Fruit fly (Drosophila melanogaster) whole organism, prepupa: ENCODE measurements around the gene CG45049.

ENCODE experiments used
- Blimp-1 ChIP-seq: fragments of 200-800 bp; sonication (Bioruptor generic); optimal IDR thresholded peaks from 3 replicates; lab custom pipeline; 2017; ENCODE audit warnings: missing biosample characterization, missing genetic modification characterization, mild to moderate bottlenecking, moderate library complexity, missing genetic modification reagents
- CG10631 ChIP-seq: fragments of 200-800 bp; sonication (Bioruptor generic); optimal IDR thresholded peaks from 2 replicates; lab custom pipeline; 2016; ENCODE audit warnings: missing biosample characterization, missing genetic modification characterization
- CG10669 ChIP-seq: fragments of 200-800 bp; sonication (Bioruptor generic); optimal IDR thresholded peaks from 3 replicates; lab custom pipeline; 2018; ENCODE audit warnings: missing biosample characterization, mild to moderate bottlenecking, missing genetic modification characterization, moderate library complexity
- CG11294 ChIP-seq: fragments of 200-800 bp; sonication (Bioruptor generic); IDR thresholded peaks from 2 replicates; pipeline ENCODE4 v1.3.6; 2022; ENCODE audit warnings: missing biosample characterization, missing genetic modification characterization
- CG11762 ChIP-seq: fragments of 200-800 bp; sonication (Bioruptor generic); optimal IDR thresholded peaks from 3 replicates; lab custom pipeline; 2016; ENCODE audit warnings: missing biosample characterization, missing genetic modification characterization; ENCODE audit not compliant: insufficient read depth
- CG15336 ChIP-seq: fragments of 200-800 bp; sonication (Bioruptor generic); IDR thresholded peaks from 2 replicates; pipeline ENCODE4 v1.3.6; 2022; ENCODE audit warnings: missing biosample characterization, missing genetic modification characterization
- CG1621 ChIP-seq: fragments of 200-800 bp; sonication (Bioruptor generic); optimal IDR thresholded peaks from 3 replicates; lab custom pipeline; 2018; ENCODE audit warnings: missing biosample characterization, mild to moderate bottlenecking, missing genetic modification characterization
- CG16779 ChIP-seq: fragments of 200-800 bp; sonication (Bioruptor generic); optimal IDR thresholded peaks from 3 replicates; lab custom pipeline; 2017; ENCODE audit warnings: missing biosample characterization, mild to moderate bottlenecking, missing genetic modification characterization
- CG31627 ChIP-seq: fragments of 200-800 bp; sonication (Bioruptor generic); optimal IDR thresholded peaks from 3 replicates; lab custom pipeline; 2016; ENCODE audit warnings: missing biosample characterization, missing genetic modification characterization
- CG32006 ChIP-seq: fragments of 200-800 bp; sonication (Bioruptor generic); optimal IDR thresholded peaks from 3 replicates; lab custom pipeline; 2017; ENCODE audit warnings: missing biosample characterization, mild to moderate bottlenecking, missing genetic modification characterization
- CG34406 ChIP-seq: fragments of 200-800 bp; sonication (Bioruptor generic); optimal IDR thresholded peaks from 3 replicates; lab custom pipeline; 2016; ENCODE audit warnings: missing biosample characterization, missing genetic modification characterization
- CG3919 ChIP-seq: fragments of 200-800 bp; sonication (Bioruptor generic); optimal IDR thresholded peaks from 3 replicates; lab custom pipeline; 2016; ENCODE audit warnings: missing biosample characterization, missing genetic modification characterization
- CG4318 ChIP-seq: fragments of 200-800 bp; sonication (Bioruptor generic); optimal IDR thresholded peaks from 3 replicates; lab custom pipeline; 2017; ENCODE audit warnings: missing biosample characterization, mild to moderate bottlenecking, missing genetic modification characterization
- CG6163 ChIP-seq: fragments of 200-800 bp; sonication (Bioruptor generic); IDR thresholded peaks from 3 replicates; pipeline ENCODE4 v1.3.6; 2022; ENCODE audit warnings: missing biosample characterization, missing genetic modification characterization
- CG6276 ChIP-seq: fragments of 200-800 bp; sonication (Bioruptor generic); optimal IDR thresholded peaks from 2 replicates; lab custom pipeline; 2017; ENCODE audit warnings: missing biosample characterization, mild to moderate bottlenecking, missing genetic modification characterization
- CG6792 ChIP-seq: fragments of 200-800 bp; sonication (Bioruptor generic); optimal IDR thresholded peaks from 3 replicates; lab custom pipeline; 2016; ENCODE audit warnings: missing biosample characterization, missing genetic modification characterization
- CG6808 ChIP-seq: fragments of 200-800 bp; sonication (Bioruptor generic); optimal IDR thresholded peaks from 3 replicates; lab custom pipeline; 2017; ENCODE audit warnings: missing biosample characterization, missing genetic modification characterization, mild to moderate bottlenecking, moderate library complexity, missing genetic modification reagents
- CG6854 ChIP-seq: fragments of 200-800 bp; sonication (Bioruptor generic); optimal IDR thresholded peaks from 2 replicates; lab custom pipeline; 2017; ENCODE audit warnings: missing biosample characterization, mild to moderate bottlenecking, missing genetic modification characterization
- CG7368 ChIP-seq: fragments of 200-800 bp; sonication (Bioruptor generic); optimal IDR thresholded peaks from 3 replicates; lab custom pipeline; 2016; ENCODE audit warnings: missing biosample characterization, missing genetic modification characterization
- CG8119 ChIP-seq: fragments of 200-800 bp; sonication (Bioruptor generic); IDR thresholded peaks from 3 replicates; pipeline ENCODE4 v1.3.6; 2022; ENCODE audit warnings: missing biosample characterization, missing genetic modification characterization
- CG8319 ChIP-seq: fragments of 200-800 bp; sonication (Bioruptor generic); optimal IDR thresholded peaks from 3 replicates; lab custom pipeline; 2016; ENCODE audit warnings: missing biosample characterization, missing genetic modification characterization
- CG8632 ChIP-seq: fragments of 200-800 bp; sonication (Bioruptor generic); optimal IDR thresholded peaks from 3 replicates; lab custom pipeline; 2016; ENCODE audit warnings: missing biosample characterization, missing genetic modification characterization
- CG9139 ChIP-seq: fragments of 200-800 bp; sonication (Bioruptor generic); optimal IDR thresholded peaks from 3 replicates; lab custom pipeline; 2017; ENCODE audit warnings: missing biosample characterization, mild to moderate bottlenecking, missing genetic modification characterization
- Eip75B ChIP-seq: fragments of 200-800 bp; sonication (Bioruptor generic); optimal IDR thresholded peaks from 3 replicates; lab custom pipeline; 2016; ENCODE audit warnings: missing biosample characterization, missing genetic modification characterization
- Eip78C ChIP-seq: fragments of 200-800 bp; sonication (Bioruptor generic); peaks from one replicate; lab custom pipeline; 2016; ENCODE audit warnings: missing biosample characterization, missing genetic modification characterization
- Eip93F ChIP-seq: fragments of 200-800 bp; sonication (Bioruptor generic); optimal IDR thresholded peaks from 2 replicates; lab custom pipeline; 2016; ENCODE audit warnings: missing biosample characterization, mild to moderate bottlenecking, missing genetic modification characterization
- Ets21C ChIP-seq: fragments of 200-800 bp; sonication (Bioruptor generic); optimal IDR thresholded peaks from 3 replicates; lab custom pipeline; 2016; ENCODE audit warnings: missing biosample characterization, missing genetic modification characterization
- Ets96B ChIP-seq: fragments of 200-800 bp; optimal IDR thresholded peaks from 2 replicates; lab custom pipeline; 2019; ENCODE audit warnings: missing biosample characterization, mild to moderate bottlenecking, missing genetic modification characterization, moderate library complexity
- Hr38 ChIP-seq: sonication (Bioruptor generic); optimal IDR thresholded peaks from 2 replicates; lab custom pipeline; 2016; ENCODE audit warnings: missing biosample characterization, missing genetic modification characterization
- Hr39 ChIP-seq: fragments of 200-800 bp; sonication (Bioruptor generic); optimal IDR thresholded peaks from 2 replicates; lab custom pipeline; 2016; ENCODE audit warnings: missing biosample characterization, missing genetic modification characterization
- Hr4 ChIP-seq: fragments of 200-800 bp; sonication (Bioruptor generic); optimal IDR thresholded peaks from 3 replicates; lab custom pipeline; 2016; ENCODE audit warnings: missing biosample characterization, missing genetic modification characterization
- Lpt ChIP-seq: fragments of 200-800 bp; sonication (Bioruptor generic); optimal IDR thresholded peaks from 3 replicates; lab custom pipeline; 2016; ENCODE audit warnings: missing biosample characterization, missing genetic modification characterization
- OdsH ChIP-seq: fragments of 200-800 bp; sonication (Bioruptor generic); optimal IDR thresholded peaks from 3 replicates; lab custom pipeline; 2016; ENCODE audit warnings: missing biosample characterization, missing genetic modification characterization
- Smox ChIP-seq: fragments of 200-800 bp; sonication (Bioruptor generic); optimal IDR thresholded peaks from 3 replicates; lab custom pipeline; 2016; ENCODE audit warnings: missing biosample characterization, missing genetic modification characterization
- Sox102F ChIP-seq: fragments of 200-800 bp; sonication (Bioruptor generic); optimal IDR thresholded peaks from 2 replicates; lab custom pipeline; 2016; ENCODE audit warnings: missing biosample characterization, mild to moderate bottlenecking, missing genetic modification characterization
- Sox14 ChIP-seq: fragments of 200-800 bp; sonication (Bioruptor generic); optimal IDR thresholded peaks from 3 replicates; lab custom pipeline; 2016; ENCODE audit warnings: missing biosample characterization, missing genetic modification characterization
- Sox15 ChIP-seq: fragments of 200-800 bp; sonication (Bioruptor generic); optimal IDR thresholded peaks from 3 replicates; lab custom pipeline; 2016; ENCODE audit warnings: missing biosample characterization, missing genetic modification characterization
- achi ChIP-seq: fragments of 200-800 bp; sonication (Bioruptor generic); optimal IDR thresholded peaks from 3 replicates; lab custom pipeline; 2016; ENCODE audit warnings: missing biosample characterization, missing genetic modification characterization
- acj6 ChIP-seq: fragments of 200-800 bp; sonication (Bioruptor generic); optimal IDR thresholded peaks from 3 replicates; lab custom pipeline; 2016; ENCODE audit warnings: missing biosample characterization, missing genetic modification characterization
- cyc ChIP-seq: fragments of 200-800 bp; sonication (Bioruptor generic); optimal IDR thresholded peaks from 3 replicates; lab custom pipeline; 2016; ENCODE audit warnings: missing biosample characterization, missing genetic modification characterization
- eg ChIP-seq: fragments of 200-800 bp; sonication (Bioruptor generic); IDR thresholded peaks from 3 replicates; pipeline ENCODE4 v1.3.6; 2022; ENCODE audit warnings: missing biosample characterization, missing genetic modification characterization
- esn ChIP-seq: fragments of 200-800 bp; sonication (Bioruptor generic); optimal IDR thresholded peaks from 2 replicates; lab custom pipeline; 2016; ENCODE audit warnings: missing biosample characterization, mild to moderate bottlenecking, missing genetic modification characterization, moderate library complexity
- fd59A ChIP-seq: fragments of 200-800 bp; sonication (Bioruptor generic); optimal IDR thresholded peaks from 2 replicates; lab custom pipeline; 2017; ENCODE audit warnings: missing biosample characterization, mild to moderate bottlenecking, missing genetic modification characterization, missing genetic modification reagents
- fd85E ChIP-seq: fragments of 200-800 bp; sonication (Bioruptor generic); optimal IDR thresholded peaks from 3 replicates; lab custom pipeline; 2016; ENCODE audit warnings: missing biosample characterization, missing genetic modification characterization
- fkh ChIP-seq: fragments of 200-800 bp; sonication (Bioruptor generic); optimal IDR thresholded peaks from 3 replicates; lab custom pipeline; 2017; ENCODE audit warnings: missing biosample characterization, mild to moderate bottlenecking, missing genetic modification characterization, moderate library complexity
- lz ChIP-seq: fragments of 200-800 bp; sonication (Bioruptor generic); optimal IDR thresholded peaks from 3 replicates; lab custom pipeline; 2016; ENCODE audit warnings: missing biosample characterization, missing genetic modification characterization
- pdm3 ChIP-seq: fragments of 200-800 bp; sonication (Bioruptor generic); optimal IDR thresholded peaks from 3 replicates; lab custom pipeline; 2016; ENCODE audit warnings: missing biosample characterization, missing genetic modification characterization
- salr ChIP-seq, 2 experiments: fragments of 200-800 bp; sonication (Bioruptor generic); optimal IDR thresholded peaks; 3 replicates each; lab custom pipeline; 2016 to 2018; ENCODE audit warnings: missing biosample characterization in 2 of 2, missing genetic modification characterization in 2 of 2, mild to moderate bottlenecking in 1 of 2
- spab ChIP-seq: fragments of 200-800 bp; sonication (Bioruptor generic); optimal IDR thresholded peaks from 2 replicates; lab custom pipeline; 2017; ENCODE audit warnings: missing biosample characterization, mild to moderate bottlenecking, missing genetic modification characterization, missing genetic modification reagents
- ss ChIP-seq, 2 experiments: fragments of 200-800 bp; sonication (Bioruptor generic); optimal IDR thresholded peaks; 2 replicates in 1 of 2; 3 replicates in 1 of 2; lab custom pipeline; 2017 to 2018; ENCODE audit warnings: mild to moderate bottlenecking in 2 of 2, missing biosample characterization in 2 of 2, missing genetic modification characterization in 2 of 2, moderate library complexity in 1 of 2
- svp ChIP-seq: fragments of 200-800 bp; sonication (Bioruptor generic); peaks from one replicate; lab custom pipeline; 2016; ENCODE audit warnings: missing biosample characterization, missing genetic modification characterization
- topi ChIP-seq: fragments of 200-800 bp; sonication (Bioruptor generic); optimal IDR thresholded peaks from 3 replicates; lab custom pipeline; 2016; ENCODE audit warnings: missing biosample characterization, missing genetic modification characterization
- vri ChIP-seq: fragments of 200-800 bp; sonication (Bioruptor generic); optimal IDR thresholded peaks from 3 replicates; lab custom pipeline; 2016; ENCODE audit warnings: missing biosample characterization, mild to moderate bottlenecking, missing genetic modification characterization

CG45049 gene

dm6 chr3R:22751111-22751510, 24.3 kb downstream of the CG45049 start:
- TF ChIP-seq CG8632 (no peak), Eip93F (GFP tag; lab: Kevin White, UChicago) (no peak), CG10631 (no peak), CG32006 (GFP tag; lab: Kevin White, UChicago) (peak; percentile 54), CG11762 (GFP tag; lab: Kevin White, UChicago) (peak; percentile 42), topi (peak; percentile 9), salr (GFP tag; optimal IDR thresholded peaks at IDR 0.05; lab: Kevin White, UChicago) (no peak), Sox14 (GFP tag; lab: Kevin White, UChicago) (peak; percentile 17), CG6854 (GFP tag; lab: Kevin White, UChicago) (no peak), CG15336 (GFP tag; lab: Robert Waterston, UW) (peak; percentile 64; the same call in 1 of the 2 replicates), CG3919 (GFP tag; lab: Kevin White, UChicago) (no peak), CG11294 (no peak), fd59A (GFP tag; lab: Kevin White, UChicago) (no peak), CG1621 (tag; lab: Kevin White, UChicago) (no peak), CG4318 (GFP tag; lab: Kevin White, UChicago) (no peak), lz (peak; percentile 25), Eip78C (GFP tag; lab: Kevin White, UChicago) (peak; percentile 73), esn (GFP tag; lab: Kevin White, UChicago) (no peak), svp (GFP tag; lab: Kevin White, UChicago) (peak; percentile 65), Sox102F (peak; percentile 26), Smox (GFP tag; lab: Kevin White, UChicago) (peak; percentile 6), CG6792 (GFP tag; lab: Kevin White, UChicago) (peak; percentile 29), CG6276 (GFP tag; lab: Kevin White, UChicago) (no peak), Sox15 (GFP tag; lab: Kevin White, UChicago) (no peak), Hr4 (GFP tag; lab: Kevin White, UChicago) (peak; percentile 64), fkh (peak; percentile 9), CG16779 (tag; lab: Kevin White, UChicago) (no peak), ss (GFP tag; optimal IDR thresholded peaks at IDR 0.05; lab: Kevin White, UChicago) (no peak), Hr38 (no peak), CG8119 (GFP tag; lab: Robert Waterston, UW) (peak; percentile 53; the same call in 2 of the 3 replicates), CG8319 (GFP tag; lab: Kevin White, UChicago) (peak; percentile 6), vri (GFP tag; lab: Kevin White, UChicago) (peak; percentile 39), Lpt (GFP tag; lab: Kevin White, UChicago) (no peak), CG6808 (GFP tag; lab: Kevin White, UChicago) (no peak), OdsH (GFP tag; lab: Kevin White, UChicago) (peak; percentile 45), eg (GFP tag; lab: Robert Waterston, UW) (peak; percentile 62; the same call in 2 of the 3 replicates), achi (peak; percentile 15), Ets21C (GFP tag; lab: Kevin White, UChicago) (peak; percentile 15), spab (GFP tag; lab: Kevin White, UChicago) (no peak), fd85E (GFP tag; lab: Kevin White, UChicago) (no peak), cyc (GFP tag; lab: Kevin White, UChicago) (peak; percentile 20), CG31627 (GFP tag; lab: Kevin White, UChicago) (peak; percentile 24), CG34406 (GFP tag; lab: Kevin White, UChicago) (peak; percentile 2), Blimp-1 (no peak), CG7368 (GFP tag; lab: Kevin White, UChicago) (peak; percentile 42), CG6163 (GFP tag; lab: Robert Waterston, UW) (peak; percentile 57), Ets96B (tag; lab: Kevin White, UChicago) (peak; percentile 18), Eip75B (GFP tag; lab: Kevin White, UChicago) (no peak), Hr39 (peak; percentile 29), acj6 (GFP tag; lab: Kevin White, UChicago) (peak; percentile 40), CG10669 (GFP tag; lab: Kevin White, UChicago) (peak; percentile 27), CG9139 (no peak), pdm3 (GFP tag; lab: Kevin White, UChicago) (peak; percentile 55)
